Fruit fly (Drosophila melanogaster): Measurements from ENCODE around the gene Iml1.

The Iml1 gene

dm6 chr3L:1517274-1518047, 16.4 kb downstream of the Iml1 start (continued):
- peak; percentile 80 for TF ChIP-seq Antp (GFP tag; optimal IDR thresholded peaks at IDR 0.05)
- peak; percentile 56 for TF ChIP-seq row (GFP tag; IDR thresholded peaks at IDR 0.05)
- TF ChIP-seq Hand (GFP tag; optimal IDR thresholded peaks at IDR 0.05): no peak
- TF ChIP-seq CG16779 (GFP tag; IDR thresholded peaks at IDR 0.05): no peak
- TF ChIP-seq grau (tag; optimal IDR thresholded peaks at IDR 0.05): no peak
- TF ChIP-seq CG30431 (GFP tag; optimal IDR thresholded peaks at IDR 0.05): peak; percentile 21
- peak; percentile 5 for TF ChIP-seq p53 (GFP tag; optimal IDR thresholded peaks at IDR 0.05)
- TF ChIP-seq chn (GFP tag; optimal IDR thresholded peaks at IDR 0.05): peak; percentile 86
- TF ChIP-seq CG7271 (tag; optimal IDR thresholded peaks at IDR 0.05): peak; percentile 16
- TF ChIP-seq kah (GFP tag; optimal IDR thresholded peaks at IDR 0.05): no peak
- no peak for TF ChIP-seq Dip2 (GFP tag; IDR thresholded peaks at IDR 0.05)
- TF ChIP-seq CG1024 (GFP tag; IDR thresholded peaks at IDR 0.05): 0 out of 2 replicates have a peak, but pooled peaks have one; percentile 4
- peak; percentile 98 for TF ChIP-seq pfk (GFP tag; optimal IDR thresholded peaks at IDR 0.05)
- no peak for TF ChIP-seq ase (GFP tag; IDR thresholded peaks at IDR 0.05)
- TF ChIP-seq sob (GFP tag; IDR thresholded peaks at IDR 0.05): peak; percentile 53
- TF ChIP-seq Myb (GFP tag; optimal IDR thresholded peaks at IDR 0.05): peak; percentile 100
- TF ChIP-seq Taf1 (GFP tag; IDR thresholded peaks at IDR 0.05): peak; percentile 44; the same call in 1 of the 2 replicates
- peak; percentile 47 for TF ChIP-seq CG1602 (GFP tag; optimal IDR thresholded peaks at IDR 0.05)
- peak; percentile 75 for TF ChIP-seq CG13287 (GFP tag; IDR thresholded peaks at IDR 0.05; ENCODE audit: partially characterized antibody)
- TF ChIP-seq Side (GFP tag; optimal IDR thresholded peaks at IDR 0.05): peak; percentile 48
- TF ChIP-seq CG12659 (GFP tag; optimal IDR thresholded peaks at IDR 0.05): peak; percentile 54
- peak; percentile 66 for TF ChIP-seq ara (GFP tag; IDR thresholded peaks at IDR 0.05)
- peak; percentile 77 for TF ChIP-seq CG2120 (GFP tag; optimal IDR thresholded peaks at IDR 0.05)
- peak; percentile 31; the same call in 1 of the 2 replicates for TF ChIP-seq crol (GFP tag; IDR thresholded peaks at IDR 0.05)
- TF ChIP-seq HLH3B (GFP tag; IDR thresholded peaks at IDR 0.05): no peak
- no peak for TF ChIP-seq CG8359 (GFP tag; optimal IDR thresholded peaks at IDR 0.05; ENCODE audit: borderline replicate concordance)
- peak; percentile 10 for TF ChIP-seq org-1 (GFP tag; optimal IDR thresholded peaks at IDR 0.05)
- no peak for TF ChIP-seq onecut (GFP tag; IDR thresholded peaks at IDR 0.05)
- TF ChIP-seq fru (optimal IDR thresholded peaks at IDR 0.05): no peak
- no peak for TF ChIP-seq twi (tag; optimal IDR thresholded peaks at IDR 0.05)
- peak; percentile 26 for TF ChIP-seq CG12104 (GFP tag; optimal IDR thresholded peaks at IDR 0.05)
- peak; percentile 74 for TF ChIP-seq CoRest (tag; optimal IDR thresholded peaks at IDR 0.05)
- peak; percentile 40 for TF ChIP-seq stwl (tag; optimal IDR thresholded peaks at IDR 0.05)
- TF ChIP-seq CG14710 (tag; optimal IDR thresholded peaks at IDR 0.05): peak; percentile 71
- TF ChIP-seq sna (GFP tag; IDR thresholded peaks at IDR 0.05; ENCODE audit: partially characterized antibody): peak; percentile 65; the same call in 1 of the 2 replicates
- peak; percentile 37 for TF ChIP-seq dm (GFP tag; optimal IDR thresholded peaks at IDR 0.05)
- TF ChIP-seq CG10209 (GFP tag; optimal IDR thresholded peaks at IDR 0.05): peak; percentile 39
- peak; percentile 85 for TF ChIP-seq CG8388 (GFP tag; optimal IDR thresholded peaks at IDR 0.05)
- no peak for TF ChIP-seq CG3838 (GFP tag; optimal IDR thresholded peaks at IDR 0.05)
- TF ChIP-seq CG4328 (GFP tag; optimal IDR thresholded peaks at IDR 0.05): no peak
- TF ChIP-seq btn (GFP tag; optimal IDR thresholded peaks at IDR 0.05): peak; percentile 72
- TF ChIP-seq Mes4 (GFP tag; optimal IDR thresholded peaks at IDR 0.05): peak; percentile 58
- TF ChIP-seq tna (GFP tag; IDR thresholded peaks at IDR 0.05; ENCODE audit: partially characterized antibody): peak; percentile 65; the same call in 1 of the 2 replicates
- TF ChIP-seq CG34376 (GFP tag; optimal IDR thresholded peaks at IDR 0.05): no peak
- TF ChIP-seq seq (GFP tag; IDR thresholded peaks at IDR 0.05): 0 out of 2 replicates have a peak, but pooled peaks have one; percentile 32
- TF ChIP-seq CG3281 (GFP tag; optimal IDR thresholded peaks at IDR 0.05): no peak
- TF ChIP-seq CG7987 (GFP tag; optimal IDR thresholded peaks at IDR 0.05): no peak
- no peak for TF ChIP-seq GATAe (GFP tag; conservative IDR thresholded peaks at IDR 0.05)
- TF ChIP-seq chinmo (GFP tag; IDR thresholded peaks at IDR 0.05; ENCODE audit: partially characterized antibody): peak; percentile 77; the same call in 3 of the 4 replicates

Measured in whole organism, embryonic.